Fruit fly (Drosophila melanogaster) whole organism, pupa: ENCODE measurements around the gene Nup93-1.

Experiments used
- CG10348 ChIP-seq: fragments of 200-800 bp; sonication (Bioruptor generic); IDR thresholded peaks from 2 replicates; pipeline ENCODE4 v1.3.6; 2022; ENCODE audit warnings: missing biosample characterization, missing genetic modification characterization
- CG12605 ChIP-seq: fragments of 200-800 bp; sonication (Bioruptor generic); IDR thresholded peaks from 2 replicates; pipeline ENCODE4 v1.3.6; 2022; ENCODE audit warnings: missing biosample characterization, missing genetic modification characterization
- CG15710 ChIP-seq: fragments of 200-800 bp; sonication (Bioruptor generic); optimal IDR thresholded peaks from 2 replicates; lab custom pipeline; 2018; ENCODE audit warnings: missing biosample characterization, mild to moderate bottlenecking, missing genetic modification characterization, moderate library complexity
- CG17806 ChIP-seq: fragments of 200-800 bp; sonication (Bioruptor generic); optimal IDR thresholded peaks from 2 replicates; lab custom pipeline; 2018; ENCODE audit warnings: missing biosample characterization, mild to moderate bottlenecking, missing genetic modification characterization, moderate library complexity
- CG32121 ChIP-seq: fragments of 200-800 bp; sonication (Bioruptor generic); IDR thresholded peaks from 2 replicates; pipeline ENCODE4 v1.3.6; 2022; ENCODE audit warnings: missing biosample characterization, missing genetic modification characterization
- CG34367 ChIP-seq: fragments of 200-800 bp; sonication (Bioruptor generic); optimal IDR thresholded peaks from 2 replicates; lab custom pipeline; 2018; ENCODE audit warnings: missing biosample characterization, mild to moderate bottlenecking, missing genetic modification characterization
- CG4496 ChIP-seq: fragments of 200-800 bp; sonication (Bioruptor generic); IDR thresholded peaks from 3 replicates; pipeline ENCODE4 v1.3.6; 2022; ENCODE audit warnings: missing biosample characterization, missing genetic modification characterization
- CG8159 ChIP-seq: fragments of 200-800 bp; sonication (Bioruptor generic); optimal IDR thresholded peaks from 3 replicates; lab custom pipeline; 2018; ENCODE audit warnings: missing biosample characterization, mild to moderate bottlenecking, missing genetic modification characterization, moderate library complexity
- CG8301 ChIP-seq: fragments of 200-800 bp; sonication (Bioruptor generic); optimal IDR thresholded peaks from 2 replicates; lab custom pipeline; 2018; ENCODE audit warnings: missing biosample characterization, mild to moderate bottlenecking, missing genetic modification characterization
- CG9948 ChIP-seq: fragments of 200-800 bp; sonication (Bioruptor generic); optimal IDR thresholded peaks from 2 replicates; lab custom pipeline; 2018; ENCODE audit warnings: missing biosample characterization, mild to moderate bottlenecking, missing genetic modification characterization, moderate library complexity
- D1 ChIP-seq: fragments of 200-800 bp; sonication (Bioruptor generic); optimal IDR thresholded peaks from 2 replicates; lab custom pipeline; 2018; ENCODE audit warnings: missing biosample characterization, mild to moderate bottlenecking, missing genetic modification characterization, moderate library complexity
- EcR ChIP-seq: fragments of 200-800 bp; sonication (Bioruptor generic); optimal IDR thresholded peaks from 3 replicates; lab custom pipeline; 2019; ENCODE audit warnings: missing biosample characterization, missing genetic modification characterization, mild to moderate bottlenecking, moderate library complexity, missing genetic modification reagents
- Ets98B ChIP-seq: fragments of 200-800 bp; sonication (Bioruptor generic); IDR thresholded peaks from 2 replicates; pipeline ENCODE4 v1.3.6; 2022; ENCODE audit warnings: missing biosample characterization, missing genetic modification characterization
- Pif1A ChIP-seq: fragments of 200-800 bp; sonication (Bioruptor generic); optimal IDR thresholded peaks from 3 replicates; lab custom pipeline; 2016; ENCODE audit warnings: missing biosample characterization, missing genetic modification characterization
- Pif1B ChIP-seq: fragments of 200-800 bp; sonication (Bioruptor generic); optimal IDR thresholded peaks from 3 replicates; lab custom pipeline; 2016; ENCODE audit warnings: missing biosample characterization, missing genetic modification characterization
- Snoo ChIP-seq: fragments of 200-800 bp; sonication (Bioruptor generic); optimal IDR thresholded peaks from 3 replicates; lab custom pipeline; 2017; ENCODE audit warnings: missing biosample characterization, mild to moderate bottlenecking, missing genetic modification characterization, inconsistent platforms
- fd96Ca ChIP-seq: fragments of 200-800 bp; sonication (Bioruptor generic); IDR thresholded peaks from 3 replicates; pipeline ENCODE4 v1.3.6; 2022; ENCODE audit warnings: missing biosample characterization, missing genetic modification characterization
- gl ChIP-seq: fragments of 200-800 bp; sonication (Bioruptor generic); optimal IDR thresholded peaks from 2 replicates; lab custom pipeline; 2018; ENCODE audit warnings: missing biosample characterization, mild to moderate bottlenecking, missing genetic modification characterization
- rn ChIP-seq: fragments of 200-800 bp; sonication (Bioruptor generic); IDR thresholded peaks from 2 replicates; pipeline ENCODE4 v1.3.6; 2022; ENCODE audit warnings: missing biosample characterization, missing genetic modification characterization

Nup93-1 gene

DNA sequence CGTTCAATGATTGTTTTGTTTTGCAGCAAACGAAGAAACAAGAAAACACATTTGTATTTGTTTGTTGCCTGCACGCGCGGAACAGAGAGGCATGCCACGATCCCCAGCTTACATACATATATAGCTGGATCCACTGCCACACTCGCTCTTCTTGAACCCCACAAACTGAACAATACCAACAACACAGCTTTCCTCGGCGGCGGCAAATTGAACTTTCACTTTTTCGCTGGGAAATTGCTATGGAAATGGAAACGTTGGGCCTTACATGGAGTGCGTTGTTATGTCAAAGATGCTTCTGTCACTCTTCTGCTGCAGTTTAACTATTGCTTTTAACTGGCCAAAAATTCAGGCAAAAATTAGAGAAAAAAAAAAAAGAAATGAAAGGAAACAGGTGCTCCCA is 2.9 kb upstream of the Nup93-1 start:
- TF ChIP-seq gl (tag; lab: Kevin White, UChicago) (no peak), Pif1B (GFP tag; lab: Kevin White, UChicago) (no peak), fd96Ca (GFP tag; lab: Robert Waterston, UW) (no peak), CG17806 (no peak), CG9948 (tag; lab: Kevin White, UChicago) (no peak), Snoo (tag; lab: Kevin White, UChicago) (no peak), Ets98B (GFP tag; lab: Robert Waterston, UW) (no peak), EcR (GFP tag; lab: Kevin White, UChicago) (no peak), CG10348 (GFP tag; lab: Robert Waterston, UW) (no peak), D1 (tag; lab: Kevin White, UChicago) (no peak), CG15710 (tag; lab: Kevin White, UChicago) (no peak), Pif1A (GFP tag; lab: Kevin White, UChicago) (no peak), CG12605 (GFP tag; lab: Robert Waterston, UW) (no peak), CG4496 (GFP tag; lab: Robert Waterston, UW) (no peak), CG32121 (no peak)
- TF ChIP-seq, all 21 proteins: peak for 0

DNA sequence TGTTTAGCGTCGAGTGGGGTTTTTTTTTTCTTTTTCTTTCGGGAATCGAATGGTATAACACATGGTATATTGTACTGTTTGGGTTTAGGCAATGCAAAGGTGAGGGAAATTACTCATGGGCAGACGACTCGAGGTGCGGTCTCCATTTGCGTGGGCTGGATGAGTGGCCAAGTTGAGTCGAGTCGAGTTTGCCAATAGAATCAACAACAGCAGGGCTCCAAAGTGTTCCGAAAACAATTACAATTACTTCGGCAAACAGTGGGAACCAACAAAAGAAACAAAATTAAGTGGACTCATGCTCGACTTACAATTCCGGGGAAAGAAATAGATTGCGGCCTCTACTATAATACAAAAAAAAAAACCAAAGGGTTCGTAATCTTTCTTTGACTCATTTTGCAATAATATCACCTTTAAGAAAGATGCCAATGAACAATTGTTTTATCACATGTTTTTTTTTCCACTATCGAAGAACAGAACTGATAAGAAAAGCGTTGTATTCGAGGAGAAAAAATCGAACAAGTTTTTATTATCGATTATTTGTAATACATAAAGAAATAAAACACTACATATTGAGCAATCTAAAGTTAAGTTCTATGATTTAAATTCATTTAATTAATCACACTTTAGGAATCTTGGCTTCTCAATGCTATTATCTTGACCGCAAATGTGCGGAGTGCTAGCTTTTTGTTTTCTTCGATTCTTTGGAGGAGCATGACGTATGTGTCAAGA is 2.2 kb upstream of the Nup93-1 start:
- TF ChIP-seq gl (tag; lab: Kevin White, UChicago) (no peak), CG8301 (tag; lab: Kevin White, UChicago) (no peak), CG15710 (tag; lab: Kevin White, UChicago) (no peak), Pif1B (GFP tag; lab: Kevin White, UChicago) (no peak)

DNA sequence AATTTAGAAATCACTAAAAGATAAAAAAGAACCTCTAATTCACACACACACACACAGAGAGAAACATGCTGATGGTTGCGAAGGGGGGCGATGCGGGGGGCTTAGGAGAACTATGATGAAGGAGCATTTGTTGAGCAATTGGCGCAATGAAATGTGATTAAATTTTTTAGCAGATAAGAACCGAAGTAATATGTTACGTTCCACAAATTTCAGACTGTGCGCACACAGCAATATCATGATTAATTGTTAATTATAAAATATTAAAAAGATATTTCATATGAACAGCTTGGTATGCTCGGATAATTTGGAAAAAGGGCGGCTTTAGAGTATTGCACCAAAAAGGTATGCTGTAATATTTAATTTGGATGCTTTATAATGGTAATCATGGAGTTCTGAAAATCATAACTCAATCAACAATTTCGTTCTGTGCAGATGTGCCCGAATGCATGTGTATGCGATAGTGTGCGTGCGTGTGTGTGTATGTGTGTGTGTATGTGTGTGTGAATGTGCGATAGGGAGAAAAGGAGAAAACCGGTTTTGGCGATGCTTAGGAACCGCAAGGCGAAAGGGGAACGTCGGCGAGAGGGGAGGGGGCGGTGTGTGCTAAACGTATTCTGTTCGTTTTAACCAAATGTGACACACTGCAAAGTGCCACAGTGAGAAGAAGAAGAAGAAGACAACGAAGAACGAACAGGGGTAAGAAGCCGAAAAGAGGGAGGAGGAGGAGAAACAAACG is 1.4 kb upstream of the Nup93-1 start:
- TF ChIP-seq Snoo (tag; lab: Kevin White, UChicago): no peak
- TF ChIP-seq EcR (GFP tag; lab: Kevin White, UChicago): peak; percentile 11
- TF ChIP-seq CG34367: no peak
- TF ChIP-seq Pif1B (GFP tag; lab: Kevin White, UChicago): peak; percentile 37
- TF ChIP-seq CG8301 (tag; lab: Kevin White, UChicago): peak; percentile 32
- peak; percentile 6 for TF ChIP-seq CG8159 (tag; lab: Kevin White, UChicago)
- TF ChIP-seq CG17806: no peak
- peak; percentile 7 for TF ChIP-seq CG9948 (tag; lab: Kevin White, UChicago)

DNA sequence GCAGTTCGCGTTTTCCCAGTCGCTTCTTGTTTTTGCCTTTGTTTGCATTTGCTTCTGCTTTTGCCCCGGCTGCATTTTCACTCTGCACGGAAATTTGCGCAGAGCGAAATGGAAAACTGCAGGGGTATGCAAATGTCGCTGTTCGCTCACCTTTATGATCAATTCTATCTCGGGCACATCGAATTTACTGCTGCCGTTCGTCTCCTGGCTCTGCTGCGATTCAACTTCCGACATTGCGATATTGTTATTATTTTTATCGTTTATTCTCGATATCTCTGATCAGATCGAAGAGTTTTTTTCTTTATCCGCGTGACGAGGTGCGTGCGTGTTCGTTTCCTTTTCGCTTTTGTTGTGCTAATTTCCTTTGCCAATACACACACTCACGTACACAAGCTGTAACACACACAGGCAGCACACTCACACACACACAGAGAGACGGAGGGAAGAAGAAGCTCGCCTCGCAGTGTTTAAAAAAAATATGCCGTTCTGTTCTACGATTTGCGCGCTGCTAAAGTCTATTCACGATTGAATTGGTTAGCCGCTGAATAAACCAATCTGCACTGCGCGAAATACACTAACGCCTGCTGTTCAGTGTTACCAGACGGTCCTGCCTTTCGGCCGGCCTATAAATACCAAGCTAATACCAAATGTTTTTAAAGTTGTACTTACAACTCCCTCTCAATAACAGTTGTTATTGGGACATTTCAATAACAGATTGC is 692 bp upstream of the Nup93-1 start, which contains the start of gene Clic:
Gene Clic (minus strand): TSS at position 533 of the 719 bp plus-strand sequence.
- TF ChIP-seq CG12605 (GFP tag; lab: Robert Waterston, UW) (no peak), CG4496 (GFP tag; lab: Robert Waterston, UW) (peak; percentile 51; the same call in 2 of the 3 replicates)

DNA sequence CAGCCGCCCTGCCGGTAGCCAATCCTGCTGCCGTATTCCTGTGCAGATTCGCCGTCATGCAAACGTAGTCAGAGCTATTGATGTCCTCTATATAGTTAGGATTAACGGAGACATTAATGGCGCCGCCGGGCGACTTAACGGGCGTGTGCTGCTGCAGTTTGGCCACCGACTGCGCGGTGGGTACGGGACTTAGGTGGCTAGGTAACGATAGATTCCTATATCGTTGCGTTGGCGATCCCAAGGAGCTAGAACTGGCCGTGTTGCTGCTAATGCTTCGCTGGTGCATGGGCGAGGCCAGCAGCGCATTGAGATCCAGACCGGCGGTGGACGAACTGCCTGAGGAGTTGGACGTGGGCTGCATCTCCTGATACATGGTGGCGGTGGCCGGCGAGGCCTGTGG is 6.2 kb downstream of the Nup93-1 start:
- TF ChIP-seq D1 (tag; lab: Kevin White, UChicago) (no peak), CG15710 (tag; lab: Kevin White, UChicago) (no peak), EcR (GFP tag; lab: Kevin White, UChicago) (no peak), CG8301 (tag; lab: Kevin White, UChicago) (no peak), fd96Ca (GFP tag; lab: Robert Waterston, UW) (no peak), Pif1B (GFP tag; lab: Kevin White, UChicago) (no peak), CG10348 (GFP tag; lab: Robert Waterston, UW) (no peak), CG17806 (no peak), CG32121 (no peak), CG9948 (tag; lab: Kevin White, UChicago) (no peak), rn (GFP tag; lab: Robert Waterston, UW) (no peak)

DNA sequence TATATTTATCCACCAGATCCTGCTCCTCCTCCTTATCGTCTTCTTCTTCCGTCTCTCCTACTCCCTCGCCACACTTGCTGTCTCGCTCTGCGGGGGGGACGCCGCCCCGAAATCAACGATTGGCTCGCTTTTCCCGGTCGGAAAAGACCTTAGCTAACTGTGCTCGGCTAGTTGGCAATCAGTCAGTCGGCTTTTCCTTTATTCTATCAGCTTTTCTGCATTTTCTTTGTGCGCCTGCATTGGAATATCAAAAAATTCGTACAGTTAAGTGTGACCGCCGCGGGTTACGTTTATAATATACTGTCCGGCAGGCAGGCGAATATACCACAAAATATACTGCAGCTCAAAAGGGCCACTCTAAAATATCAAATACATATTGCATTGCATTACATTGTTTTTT is 7.4 kb downstream of the Nup93-1 start, which contains the start of gene jub:
Gene jub (minus strand): TSS at position 289 of the 400 bp plus-strand sequence.
- no peak for TF ChIP-seq Snoo (tag; lab: Kevin White, UChicago)
- peak; percentile 78 for TF ChIP-seq CG8159 (tag; lab: Kevin White, UChicago)

DNA sequence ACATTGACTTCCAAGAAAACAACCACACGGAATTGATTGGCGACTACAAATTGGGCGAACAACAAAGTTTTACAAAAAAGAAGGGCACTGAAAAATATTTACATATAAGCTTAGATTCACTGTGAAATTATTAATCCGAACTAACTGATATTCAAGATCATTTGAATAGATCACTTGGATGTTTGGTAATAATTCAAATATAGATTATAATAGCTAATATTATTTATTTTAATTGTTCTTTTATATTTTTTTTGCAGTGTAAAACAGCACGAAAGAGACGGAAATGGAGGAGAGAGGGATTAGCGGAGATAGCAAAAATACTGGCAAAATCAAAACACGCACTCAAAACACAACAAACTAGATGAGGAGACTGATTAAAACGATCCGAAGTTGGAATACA is 15.6 kb downstream of the Nup93-1 start:
- TF ChIP-seq CG32121: peak; percentile 52; the same call in 1 of the 2 replicates
- no peak for TF ChIP-seq D1 (tag; lab: Kevin White, UChicago)
- TF ChIP-seq CG15710 (tag; lab: Kevin White, UChicago): peak; percentile 28
- TF ChIP-seq CG8159 (tag; lab: Kevin White, UChicago): peak; percentile 47
- TF ChIP-seq CG8301 (tag; lab: Kevin White, UChicago): no peak
- peak; percentile 29; the same call in 1 of the 2 replicates for TF ChIP-seq Ets98B (GFP tag; lab: Robert Waterston, UW)
- peak; percentile 36 for TF ChIP-seq CG9948 (tag; lab: Kevin White, UChicago)
- peak; percentile 23 for TF ChIP-seq CG17806
- TF ChIP-seq, all 21 proteins: peak for 6
